Fruit fly (Drosophila melanogaster): ENCODE measurements around the gene Sbat.
A peak's percentile ranks its signal among the peaks of the same experiment; 100 is the strongest.

Sbat gene

dm6 chr2L:2905051-2905446, 26.9 kb downstream of the Sbat start (continued):
- TF ChIP-seq Meics (GFP tag; optimal IDR thresholded peaks at IDR 0.05) (peak; percentile 14), Gug (GFP tag; IDR thresholded peaks at IDR 0.05) (no peak), Antp (GFP tag; optimal IDR thresholded peaks at IDR 0.05) (no peak), cg (GFP tag; optimal IDR thresholded peaks at IDR 0.05) (no peak), Mes4 (GFP tag; optimal IDR thresholded peaks at IDR 0.05) (no peak), gce (GFP tag; IDR thresholded peaks at IDR 0.05) (0 out of 3 replicates have a peak, but pooled peaks have one; percentile 38), CG7786 (GFP tag; optimal IDR thresholded peaks at IDR 0.05) (no peak), CG3163 (GFP tag; optimal IDR thresholded peaks at IDR 0.05) (no peak), CG13123 (GFP tag; optimal IDR thresholded peaks at IDR 0.05) (no peak), CG12659 (GFP tag; optimal IDR thresholded peaks at IDR 0.05) (peak; percentile 40), pros (GFP tag; optimal IDR thresholded peaks at IDR 0.05) (no peak), Dfd (GFP tag; optimal IDR thresholded peaks at IDR 0.05) (no peak), emc (GFP tag; optimal IDR thresholded peaks at IDR 0.05) (no peak), BtbVII (GFP tag; optimal IDR thresholded peaks at IDR 0.05) (no peak), ATbp (GFP tag; optimal IDR thresholded peaks at IDR 0.05) (peak; percentile 63), Optix (GFP tag; IDR thresholded peaks at IDR 0.05) (no peak), CG8290 (GFP tag; optimal IDR thresholded peaks at IDR 0.05) (no peak), CG8290 (tag; optimal IDR thresholded peaks at IDR 0.05) (no peak), dati (GFP tag; IDR thresholded peaks at IDR 0.05) (no peak), CG12155 (GFP tag; optimal IDR thresholded peaks at IDR 0.05) (no peak), CG11247 (GFP tag; IDR thresholded peaks at IDR 0.05) (no peak), jumu (GFP tag; optimal IDR thresholded peaks at IDR 0.05) (no peak), corto (GFP tag; optimal IDR thresholded peaks at IDR 0.05) (no peak), CG1602 (GFP tag; optimal IDR thresholded peaks at IDR 0.05) (peak; percentile 6), CG3281 (GFP tag; optimal IDR thresholded peaks at IDR 0.05) (no peak), D19B (GFP tag; optimal IDR thresholded peaks at IDR 0.05) (peak; percentile 82), CG5953 (GFP tag; IDR thresholded peaks at IDR 0.05) (no peak), Ets65A (GFP tag) (no peak), crol (GFP tag; IDR thresholded peaks at IDR 0.05) (no peak), nmo (GFP tag; optimal IDR thresholded peaks at IDR 0.05) (peak; percentile 58), slp2 (GFP tag; optimal IDR thresholded peaks at IDR 0.05) (no peak), pzg (GFP tag; optimal IDR thresholded peaks at IDR 0.05) (no peak), fd96Cb (tag; optimal IDR thresholded peaks at IDR 0.05) (peak; percentile 40), CG10979 (tag; optimal IDR thresholded peaks at IDR 0.05) (peak; percentile 48), CG7556 (GFP tag; optimal IDR thresholded peaks at IDR 0.05) (peak; percentile 26), Ada2b (GFP tag; IDR thresholded peaks at IDR 0.05) (no peak), CG14014 (GFP tag; IDR thresholded peaks at IDR 0.05) (0 out of 2 replicates have a peak, but pooled peaks have one; percentile 14), Hmx (GFP tag; optimal IDR thresholded peaks at IDR 0.05) (no peak), wek (GFP tag; optimal IDR thresholded peaks at IDR 0.05) (no peak), Chrac-16 (GFP tag; optimal IDR thresholded peaks at IDR 0.05) (peak; percentile 29), Dref (GFP tag; IDR thresholded peaks at IDR 0.05) (no peak), lbe (GFP tag; optimal IDR thresholded peaks at IDR 0.05) (no peak), CG7839 (tag; optimal IDR thresholded peaks at IDR 0.05) (peak; percentile 66), CG6272 (GFP tag; IDR thresholded peaks at IDR 0.05) (no peak), CG12942 (GFP tag; optimal IDR thresholded peaks at IDR 0.05) (no peak), Gsc (GFP tag; IDR thresholded peaks at IDR 0.05) (no peak), dpn (GFP tag; optimal IDR thresholded peaks at IDR 0.05) (peak in 1 of 2 experiments; percentile 33), CG32532 (GFP tag; IDR thresholded peaks at IDR 0.05) (no peak), H15 (GFP tag; IDR thresholded peaks at IDR 0.05) (0 out of 3 replicates have a peak, but pooled peaks have one; percentile 39), CG4404 (GFP tag; IDR thresholded peaks at IDR 0.05) (no peak), salm (tag; optimal IDR thresholded peaks at IDR 0.05) (peak; percentile 4), zen2 (GFP tag; IDR thresholded peaks at IDR 0.05; ENCODE audit: partially characterized antibody) (no peak), Nf-YB (GFP tag; optimal IDR thresholded peaks at IDR 0.05) (no peak)
